Worm (Caenorhabditis elegans) whole organism, L4/young adult: ENCODE results near the gene R13A5.7.

Experiments used
- W03F9.2 ChIP-seq: fragments of 150-350 bp; optimal IDR thresholded peaks from 2 replicates; lab custom pipeline; 2014; ENCODE audit warnings: missing biosample characterization, missing genetic modification characterization
- him-1 ChIP-seq: sonication (generic microtip); optimal IDR thresholded peaks from 2 replicates; lab custom pipeline; 2016; ENCODE audit warnings: missing genotype, missing genetic modification reagents, missing genetic modification characterization, missing compliant biosample characterization

ce11 chrIII:7593285-7593928 is 23.5 kb upstream of the R13A5.7 start, which contains the start of gene R13A5.11:
- TF ChIP-seq him-1 (no peak), W03F9.2 (no peak)
